Fruit fly (Drosophila melanogaster): ENCODE results near the gene CG44090.
"Not testable (repeated sequence)": the region's sequence is repeated elsewhere in the genome, so short reads cannot be mapped to it uniquely, and the experiment has no call there.

Gene CG44090

dm6 chr3R:17434330-17434729, at the start of gene CG44090:
Gene CG44090, minus strand, starts transcription at chr3R:17434430.
- no peak for TF ChIP-seq CTCF (optimal IDR thresholded peaks at IDR 0.05)
- no peak for TF ChIP-seq CG8478 (optimal IDR thresholded peaks at IDR 0.05)

dm6 chr3R:17481262-17481661, 47.0 kb upstream of the CG44090 start:
- no peak for TF ChIP-seq CTCF (optimal IDR thresholded peaks at IDR 0.05)
- TF ChIP-seq CG8478 (optimal IDR thresholded peaks at IDR 0.05), result no peak

dm6 chr3R:17471007-17471406, 36.8 kb upstream of the CG44090 start:
- TF ChIP-seq CTCF (optimal IDR thresholded peaks at IDR 0.05) (no peak), CG8478 (optimal IDR thresholded peaks at IDR 0.05) (no peak)

- not testable (repeated sequence) for TF ChIP-seq CG8478, CTCF (optimal IDR thresholded peaks at IDR 0.05)
Observed at dm6 chr3R:17456676-17457075, 22.4 kb upstream of the CG44090 start, which contains the start of gene CG14330. Gene CG14330, minus strand, starts transcription at chr3R:17456776.

dm6 chr3R:17449402-17449801, 15.2 kb upstream of the CG44090 start:
- no peak for TF ChIP-seq CG8478 (optimal IDR thresholded peaks at IDR 0.05)
- peak; percentile 84 to 91 for TF ChIP-seq CTCF (optimal IDR thresholded peaks at IDR 0.05)

dm6 chr3R:17448758-17449157, 14.5 kb upstream of the CG44090 start, which contains the start of gene Eh:
Gene Eh, minus strand, starts transcription at chr3R:17448858.
- TF ChIP-seq CG8478 (optimal IDR thresholded peaks at IDR 0.05), result no peak
- TF ChIP-seq CTCF (optimal IDR thresholded peaks at IDR 0.05), result no peak

dm6 chr3R:17447615-17448014, 13.4 kb upstream of the CG44090 start:
- TF ChIP-seq CTCF (optimal IDR thresholded peaks at IDR 0.05) (no peak), CG8478 (optimal IDR thresholded peaks at IDR 0.05) (no peak)

- TF ChIP-seq CTCF (optimal IDR thresholded peaks at IDR 0.05) (no peak), CG8478 (optimal IDR thresholded peaks at IDR 0.05) (no peak)
Observed at dm6 chr3R:17440628-17441027, 6.4 kb upstream of the CG44090 start, which contains the start of gene CG14331. Gene CG14331, minus strand, starts transcription at chr3R:17440728.

- no peak for TF ChIP-seq CTCF (optimal IDR thresholded peaks at IDR 0.05)
- no peak for TF ChIP-seq CG8478 (optimal IDR thresholded peaks at IDR 0.05)
Observed at dm6 chr3R:17433117-17433516, 1.1 kb downstream of the CG44090 start.

- TF ChIP-seq CTCF (optimal IDR thresholded peaks at IDR 0.05), result no peak
- no peak for TF ChIP-seq CG8478 (optimal IDR thresholded peaks at IDR 0.05)
Observed at dm6 chr3R:17430481-17430880, 3.7 kb downstream of the CG44090 start.

dm6 chr3R:17426265-17426664, 8.0 kb downstream of the CG44090 start:
- TF ChIP-seq CTCF (optimal IDR thresholded peaks at IDR 0.05) (no peak), CG8478 (optimal IDR thresholded peaks at IDR 0.05) (no peak)

- no peak for TF ChIP-seq CTCF (optimal IDR thresholded peaks at IDR 0.05)
- TF ChIP-seq CG8478 (optimal IDR thresholded peaks at IDR 0.05), result no peak
Observed at dm6 chr3R:17425417-17425915, 8.8 kb downstream of the CG44090 start, which contains the start of gene cysu. Gene cysu, plus strand, starts transcription at chr3R:17425768.

dm6 chr3R:17422102-17422501, 12.1 kb downstream of the CG44090 start, which contains the start of gene CG14332:
Gene CG14332, minus strand, starts transcription at chr3R:17422202.
- TF ChIP-seq CTCF (optimal IDR thresholded peaks at IDR 0.05) (no peak), CG8478 (optimal IDR thresholded peaks at IDR 0.05) (no peak)

- TF ChIP-seq CG8478 (optimal IDR thresholded peaks at IDR 0.05), result no peak
- no peak for TF ChIP-seq CTCF (optimal IDR thresholded peaks at IDR 0.05)
Observed at dm6 chr3R:17420338-17420737, 13.9 kb downstream of the CG44090 start, which contains the start of gene CG42835. Gene CG42835, plus strand, starts transcription at chr3R:17420638.

- TF ChIP-seq CG8478 (optimal IDR thresholded peaks at IDR 0.05), result no peak
Observed at dm6 chr3R:17418459-17418858, 15.8 kb downstream of the CG44090 start, which contains the start of gene CG42834. Gene CG42834, plus strand, starts transcription at chr3R:17418759.

dm6 chr3R:17417167-17417566, 17.1 kb downstream of the CG44090 start, which contains the start of gene CG33333:
Gene CG33333, plus strand, starts transcription at chr3R:17417467.
- no peak for TF ChIP-seq CG8478 (optimal IDR thresholded peaks at IDR 0.05)
- TF ChIP-seq CTCF (optimal IDR thresholded peaks at IDR 0.05), result no peak

dm6 chr3R:17415439-17415838, 18.8 kb downstream of the CG44090 start, which contains the start of gene CG5866:
Gene CG5866, plus strand, starts transcription at chr3R:17415739.
- TF ChIP-seq CG8478 (optimal IDR thresholded peaks at IDR 0.05) (no peak), CTCF (optimal IDR thresholded peaks at IDR 0.05) (no peak)
